Worm (Caenorhabditis elegans) whole organism, L1 larva: ENCODE data around the gene Y59A8A.8.
"Not testable (repeated sequence)": the region's sequence is repeated elsewhere in the genome, so short reads cannot be mapped to it uniquely, and the experiment has no call there.

Experiments
- fkh-4 ChIP-seq: sonication (generic microtip); optimal IDR thresholded peaks from 2 replicates; lab custom pipeline; 2016; ENCODE audit warnings: missing compliant biosample characterization, missing genetic modification characterization, borderline replicate concordance
- fos-1 ChIP-seq: fragments of 150-350 bp; optimal IDR thresholded peaks from 2 replicates; lab custom pipeline; 2014; ENCODE audit warnings: missing biosample characterization, missing genetic modification characterization
- lin-35 ChIP-seq, 2 experiments: fragments of 150-350 bp; optimal IDR thresholded peaks; 2 replicates each; lab custom pipeline; 2014; ENCODE audit warnings: missing biosample characterization in 2 of 2, missing genetic modification characterization in 2 of 2, missing genetic modification reagents in 2 of 2
- mdl-1 ChIP-seq, 2 experiments: fragments of 150-350 bp; optimal IDR thresholded peaks; 2 replicates each; lab custom pipeline; 2014 to 2017; ENCODE audit warnings: missing biosample characterization in 2 of 2, missing genetic modification characterization in 2 of 2, inconsistent platforms in 1 of 2
- nhr-12 ChIP-seq: sonication (generic microtip); optimal IDR thresholded peaks from 2 replicates; lab custom pipeline; 2017; ENCODE audit warnings: missing biosample characterization, missing genetic modification characterization
- nhr-20 ChIP-seq: sonication (generic microtip); optimal IDR thresholded peaks from 2 replicates; lab custom pipeline; 2016; ENCODE audit warnings: mild to moderate bottlenecking, missing genetic modification characterization, missing compliant biosample characterization
- zip-4 ChIP-seq: fragments of 200-800 bp; sonication (Bioruptor generic); optimal IDR thresholded peaks from 2 replicates; lab custom pipeline; 2018; ENCODE audit warnings: mild to moderate bottlenecking, missing genetic modification characterization, moderate library complexity, missing compliant biosample characterization

DNA sequence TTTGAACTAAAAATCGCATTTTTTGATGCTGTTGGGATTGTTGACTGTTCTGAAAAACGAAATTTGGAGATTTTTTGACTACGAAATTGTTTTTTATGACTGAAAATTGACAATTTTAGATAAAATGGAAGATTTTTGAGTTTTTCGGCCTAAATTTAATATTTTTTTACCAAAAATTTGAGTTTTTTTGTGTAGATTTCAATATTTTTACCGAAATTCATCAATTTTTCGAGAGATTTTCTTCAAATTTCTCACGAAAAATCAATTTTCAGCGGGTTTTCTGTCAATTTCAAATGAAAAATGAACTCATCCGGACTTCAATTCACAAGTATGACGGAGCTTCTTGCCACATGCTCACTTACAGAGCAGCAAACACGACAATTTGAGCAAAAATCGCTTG is at the start of gene Y59A8A.8:
- TF ChIP-seq zip-4 (GFP tag; lab: Kevin White, UChicago); fkh-4 (tag; lab: Kevin White, UChicago); lin-35 (GFP tag; optimal IDR thresholded peaks at IDR 0.05; lab: Kevin White, UChicago); mdl-1 (tag; optimal IDR thresholded peaks at IDR 0.05; lab: Kevin White, UChicago); fos-1 (tag; lab: Kevin White, UChicago); nhr-20 (tag; lab: Kevin White, UChicago); nhr-12 (tag; lab: Kevin White, UChicago): not testable (repeated sequence)
